Fruit fly (Drosophila melanogaster): Measurements from ENCODE around the gene CG15022.

CG15022 gene

dm6 chr3L:4412974-4413373 is 47.1 kb downstream of the CG15022 start (continued):
- TF ChIP-seq Dbx (GFP tag; IDR thresholded peaks at IDR 0.05) (peak; percentile 64; the same call in 2 of the 3 replicates), Bteb2 (GFP tag; optimal IDR thresholded peaks at IDR 0.05) (peak; percentile 9), tgo (GFP tag; IDR thresholded peaks at IDR 0.05) (peak; percentile 75; the same call in 2 of the 3 replicates), CG9215 (GFP tag; IDR thresholded peaks at IDR 0.05) (peak; percentile 39; the same call in 1 of the 2 replicates), Nf-YB (GFP tag; optimal IDR thresholded peaks at IDR 0.05) (no peak), CG18764 (GFP tag; optimal IDR thresholded peaks at IDR 0.05) (no peak), Lpt (GFP tag; optimal IDR thresholded peaks at IDR 0.05) (no peak), cwo (GFP tag; optimal IDR thresholded peaks at IDR 0.05) (no peak), ind (GFP tag; optimal IDR thresholded peaks at IDR 0.05) (peak; percentile 37), CG13775 (GFP tag; optimal IDR thresholded peaks at IDR 0.05) (peak; percentile 34), CG1024 (GFP tag; IDR thresholded peaks at IDR 0.05) (no peak), Gsc (GFP tag; IDR thresholded peaks at IDR 0.05) (0 out of 2 replicates have a peak, but pooled peaks have one; percentile 6), CG30431 (GFP tag; optimal IDR thresholded peaks at IDR 0.05) (peak; percentile 29), gro (GFP tag; optimal IDR thresholded peaks at IDR 0.05) (peak; percentile 59), Med (GFP tag) (peak; percentile 91), CG10267 (tag; optimal IDR thresholded peaks at IDR 0.05) (no peak), CG15269 (tag; optimal IDR thresholded peaks at IDR 0.05) (peak; percentile 40), CG7786 (GFP tag; optimal IDR thresholded peaks at IDR 0.05) (peak; percentile 22), crc (GFP tag; optimal IDR thresholded peaks at IDR 0.05) (peak; percentile 5), CkIIα-i1 (GFP tag; IDR thresholded peaks at IDR 0.05) (no peak), CG8944 (GFP tag; optimal IDR thresholded peaks at IDR 0.05) (peak; percentile 12), CG12219 (GFP tag; optimal IDR thresholded peaks at IDR 0.05) (no peak)

dm6 chr3L:4411951-4412350 is 48.2 kb downstream of the CG15022 start:
- TF ChIP-seq NfI (GFP tag; optimal IDR thresholded peaks at IDR 0.05) (peak; percentile 5), sd (tag; optimal IDR thresholded peaks at IDR 0.05) (peak; percentile 53), sens (GFP tag) (peak; percentile 73), sqz (GFP tag; optimal IDR thresholded peaks at IDR 0.05) (peak; percentile 12), CG3838 (GFP tag; optimal IDR thresholded peaks at IDR 0.05) (no peak), Awh (GFP tag; IDR thresholded peaks at IDR 0.05) (no peak), CG13287 (GFP tag; IDR thresholded peaks at IDR 0.05; ENCODE audit: partially characterized antibody) (0 out of 2 replicates have a peak, but pooled peaks have one; percentile 18), Hr51 (GFP tag; optimal IDR thresholded peaks at IDR 0.05) (no peak), eve (GFP tag; optimal IDR thresholded peaks at IDR 0.05) (peak in 1 of 2 experiments; percentile 43), CG4404 (GFP tag; IDR thresholded peaks at IDR 0.05) (no peak), CrebB (tag; optimal IDR thresholded peaks at IDR 0.05) (no peak), cwo (GFP tag; optimal IDR thresholded peaks at IDR 0.05) (peak; percentile 48), CG10543 (GFP tag; optimal IDR thresholded peaks at IDR 0.05) (peak; percentile 40), pzg (GFP tag; optimal IDR thresholded peaks at IDR 0.05) (no peak), CG3726 (GFP tag; IDR thresholded peaks at IDR 0.05) (no peak)

- TF ChIP-seq ap (GFP tag; IDR thresholded peaks at IDR 0.05) (no peak), Pdp1 (GFP tag; optimal IDR thresholded peaks at IDR 0.05) (peak in 1 of 2 experiments; percentile 20), CG7987 (GFP tag; optimal IDR thresholded peaks at IDR 0.05) (no peak), CG31365 (tag; optimal IDR thresholded peaks at IDR 0.05) (no peak), tgo (GFP tag; IDR thresholded peaks at IDR 0.05) (no peak), Bgb (GFP tag; IDR thresholded peaks at IDR 0.05; ENCODE audit: partially characterized antibody) (no peak), gem (tag; optimal IDR thresholded peaks at IDR 0.05) (no peak), Hmr (GFP tag; optimal IDR thresholded peaks at IDR 0.05) (no peak), twi (tag; optimal IDR thresholded peaks at IDR 0.05) (no peak), CG12104 (GFP tag; optimal IDR thresholded peaks at IDR 0.05) (no peak), lola (GFP tag; optimal IDR thresholded peaks at IDR 0.05) (no peak), eve (GFP tag; optimal IDR thresholded peaks at IDR 0.05) (peak in 1 of 2 experiments; percentile 76), salm (tag; optimal IDR thresholded peaks at IDR 0.05) (no peak), tx (GFP tag; optimal IDR thresholded peaks at IDR 0.05) (no peak)
Observed at dm6 chr3L:4411025-4411873, 48.9 kb downstream of the CG15022 start.
